Worm (Caenorhabditis elegans) whole organism, L2 larva: ENCODE data around the gene T26C5.4.

Experiments
- C34F6.9 ChIP-seq: fragments of 150-350 bp; optimal IDR thresholded peaks from 2 replicates; lab custom pipeline; 2014; ENCODE audit warnings: missing biosample characterization, missing genetic modification characterization
- F13H6.1 ChIP-seq: sonication (generic microtip); optimal IDR thresholded peaks from 2 replicates; lab custom pipeline; 2016; ENCODE audit warnings: missing genetic modification characterization, missing compliant biosample characterization
- R02D3.7 ChIP-seq: fragments of 150-350 bp; optimal IDR thresholded peaks from 2 replicates; lab custom pipeline; 2014; ENCODE audit warnings: missing biosample characterization, missing genetic modification characterization
- Y55F3AM.14 ChIP-seq: fragments of 200-800 bp; sonication (Bioruptor generic); optimal IDR thresholded peaks from 2 replicates; lab custom pipeline; 2018; ENCODE audit warnings: mild to moderate bottlenecking, missing genetic modification characterization, missing compliant biosample characterization
- ZK546.5 ChIP-seq: sonication (generic microtip); optimal IDR thresholded peaks from 2 replicates; lab custom pipeline; 2017; ENCODE audit warnings: missing biosample characterization, missing genetic modification characterization
- aly-2 ChIP-seq: fragments of 150-350 bp; optimal IDR thresholded peaks from 2 replicates; lab custom pipeline; 2014; ENCODE audit warnings: missing biosample characterization, missing genetic modification characterization
- ama-1 ChIP-seq: fragments of 150-350 bp; optimal IDR thresholded peaks from 2 replicates; lab custom pipeline; 2018; ENCODE audit warnings: inconsistent platforms
- blmp-1 ChIP-seq: sonication (generic microtip); optimal IDR thresholded peaks from 2 replicates; lab custom pipeline; 2017; ENCODE audit warnings: missing genetic modification characterization, mild to moderate bottlenecking, missing compliant biosample characterization, antibody characterized with exemption, moderate library complexity; ENCODE audit not compliant: insufficient read depth
- ceh-16 ChIP-seq: fragments of 150-350 bp; optimal IDR thresholded peaks from 2 replicates; lab custom pipeline; 2014; ENCODE audit warnings: missing biosample characterization, missing genetic modification characterization
- ceh-82 ChIP-seq: fragments of 150-350 bp; optimal IDR thresholded peaks from 2 replicates; lab custom pipeline; 2014; ENCODE audit warnings: missing biosample characterization, missing genetic modification characterization
- crh-2 ChIP-seq: sonication (generic microtip); optimal IDR thresholded peaks from 2 replicates; lab custom pipeline; 2017; ENCODE audit warnings: missing biosample characterization, missing genetic modification characterization
- dmd-4 ChIP-seq: sonication (generic microtip); optimal IDR thresholded peaks from 2 replicates; lab custom pipeline; 2017; ENCODE audit warnings: missing biosample characterization, missing genetic modification characterization
- egl-27 ChIP-seq: sonication (generic microtip); optimal IDR thresholded peaks from 3 replicates; lab custom pipeline; 2017; ENCODE audit warnings: missing biosample characterization, missing genetic modification reagents, missing genetic modification characterization
- elt-3 ChIP-seq: sonication (generic microtip); optimal IDR thresholded peaks from 2 replicates; lab custom pipeline; 2017; ENCODE audit warnings: missing biosample characterization, missing genetic modification characterization
- fos-1 ChIP-seq: fragments of 150-350 bp; optimal IDR thresholded peaks from 2 replicates; lab custom pipeline; 2014; ENCODE audit warnings: missing biosample characterization, missing genetic modification characterization
- gmeb-1 ChIP-seq: fragments of 150-350 bp; optimal IDR thresholded peaks from 2 replicates; lab custom pipeline; 2014; ENCODE audit warnings: missing biosample characterization, missing genetic modification characterization
- lin-13 ChIP-seq: fragments of 150-350 bp; optimal IDR thresholded peaks from 2 replicates; lab custom pipeline; 2014; ENCODE audit warnings: missing biosample characterization, missing genetic modification reagents, missing genetic modification characterization
- lsy-2 ChIP-seq, 2 experiments: fragments of 150-350 bp in 1 of 2; sonication (generic microtip) in 1 of 2; optimal IDR thresholded peaks; 2 replicates each; lab custom pipeline; 2014 to 2017; ENCODE audit warnings: missing biosample characterization in 2 of 2, missing genetic modification characterization in 2 of 2
- mab-5 ChIP-seq: fragments of 150-350 bp; optimal IDR thresholded peaks from 2 replicates; lab custom pipeline; 2014; ENCODE audit warnings: missing biosample characterization, missing genetic modification characterization
- mbf-1 ChIP-seq: sonication (generic microtip); optimal IDR thresholded peaks from 2 replicates; lab custom pipeline; 2017; ENCODE audit warnings: missing biosample characterization, missing genetic modification characterization
- mdl-1 ChIP-seq, 2 experiments: fragments of 150-350 bp in 1 of 2; sonication (generic microtip) in 1 of 2; optimal IDR thresholded peaks; 2 replicates each; lab custom pipeline; 2017; ENCODE audit warnings: missing biosample characterization in 2 of 2, missing genetic modification characterization in 2 of 2
- nhr-11 ChIP-seq: fragments of 150-350 bp; optimal IDR thresholded peaks from 2 replicates; lab custom pipeline; 2014; ENCODE audit warnings: missing biosample characterization, missing genetic modification characterization
- nhr-129 ChIP-seq: fragments of 150-350 bp; optimal IDR thresholded peaks from 2 replicates; lab custom pipeline; 2014; ENCODE audit warnings: missing biosample characterization, missing genetic modification characterization
- nhr-21 ChIP-seq: fragments of 150-350 bp; optimal IDR thresholded peaks from 2 replicates; lab custom pipeline; 2014; ENCODE audit warnings: missing biosample characterization, missing genetic modification characterization
- nhr-23 ChIP-seq: fragments of 150-350 bp; optimal IDR thresholded peaks from 2 replicates; lab custom pipeline; 2014; ENCODE audit warnings: missing biosample characterization, missing genetic modification reagents, missing genetic modification characterization
- nhr-237 ChIP-seq: fragments of 150-350 bp; optimal IDR thresholded peaks from 2 replicates; lab custom pipeline; 2014; ENCODE audit warnings: missing biosample characterization, missing genetic modification characterization
- nhr-25 ChIP-seq: fragments of 150-350 bp; sonication (generic microtip); optimal IDR thresholded peaks from 3 replicates; lab custom pipeline; 2014; ENCODE audit warnings: missing biosample characterization, missing genetic modification characterization
- nhr-6 ChIP-seq: fragments of 150-350 bp; optimal IDR thresholded peaks from 2 replicates; lab custom pipeline; 2014; ENCODE audit warnings: missing biosample characterization, missing genetic modification characterization
- nhr-77 ChIP-seq: fragments of 150-350 bp; optimal IDR thresholded peaks from 2 replicates; lab custom pipeline; 2014; ENCODE audit warnings: missing biosample characterization, missing genetic modification characterization
- peb-1 ChIP-seq: fragments of 150-350 bp; optimal IDR thresholded peaks from 2 replicates; lab custom pipeline; 2014; ENCODE audit warnings: missing biosample characterization, missing genetic modification characterization
- skn-1 ChIP-seq: sonication (generic microtip); optimal IDR thresholded peaks from 2 replicates; lab custom pipeline; 2017; ENCODE audit warnings: missing biosample characterization, missing genetic modification characterization
- sma-3 ChIP-seq: sonication (generic microtip); optimal IDR thresholded peaks from 2 replicates; lab custom pipeline; 2016; ENCODE audit warnings: missing genetic modification reagents, missing genetic modification characterization, missing compliant biosample characterization
- sma-9 ChIP-seq, 2 experiments: fragments of 150-350 bp in 1 of 2; sonication (generic microtip) in 1 of 2; optimal IDR thresholded peaks; 2 replicates each; lab custom pipeline; 2014 to 2016; ENCODE audit warnings: missing genetic modification characterization in 2 of 2, mild to moderate bottlenecking in 1 of 2, missing biosample characterization in 1 of 2, missing compliant biosample characterization in 1 of 2, missing genetic modification reagents in 1 of 2, moderate library complexity in 1 of 2
- unc-39 ChIP-seq: fragments of 150-350 bp; optimal IDR thresholded peaks from 2 replicates; lab custom pipeline; 2014; ENCODE audit warnings: missing biosample characterization, missing genetic modification characterization
- unc-55 ChIP-seq: fragments of 150-350 bp; sonication (generic microtip); optimal IDR thresholded peaks from 3 replicates; lab custom pipeline; 2014; ENCODE audit warnings: missing biosample characterization, missing genetic modification reagents, missing genetic modification characterization
- ztf-11 ChIP-seq: sonication (generic microtip); optimal IDR thresholded peaks from 2 replicates; lab custom pipeline; 2017; ENCODE audit warnings: missing biosample characterization, missing genetic modification characterization
- ztf-4 ChIP-seq: fragments of 150-350 bp; optimal IDR thresholded peaks from 2 replicates; lab custom pipeline; 2014; ENCODE audit warnings: missing biosample characterization, missing genetic modification characterization

T26C5.4 gene

DNA sequence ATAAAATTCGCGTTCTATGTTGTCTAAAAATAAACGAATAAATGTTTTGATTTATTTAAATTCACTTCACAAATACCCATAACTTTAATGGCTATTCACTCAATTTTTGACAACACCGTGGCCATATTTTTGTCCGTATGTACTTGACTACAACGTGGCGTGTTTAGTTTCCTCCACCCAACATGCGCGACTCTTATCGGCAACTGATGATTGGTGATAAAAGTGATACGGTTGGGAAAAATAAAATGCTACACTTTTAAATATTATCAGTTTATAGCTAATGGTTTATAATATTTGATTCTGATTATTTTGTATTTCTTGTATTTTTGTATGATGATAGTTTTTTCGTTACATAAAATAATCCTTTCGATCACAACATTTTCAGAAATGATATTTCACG lies 41.3 kb upstream of the T26C5.4 start, which contains the start of gene acs-7 (continued):
- TF ChIP-seq ZK546.5 (no peak), ztf-11 (tag; lab: Kevin White, UChicago) (no peak), dmd-4 (tag; lab: Kevin White, UChicago) (no peak), sma-9 (GFP tag; optimal IDR thresholded peaks at IDR 0.05; lab: Kevin White, UChicago) (peak; percentile 52), sma-9 (tag; optimal IDR thresholded peaks at IDR 0.05; lab: Kevin White, UChicago) (no peak), aly-2 (tag; lab: Kevin White, UChicago) (no peak), mdl-1 (tag; optimal IDR thresholded peaks at IDR 0.05; lab: Kevin White, UChicago) (no peak), elt-3 (tag; lab: Kevin White, UChicago) (no peak), R02D3.7 (tag; lab: Kevin White, UChicago) (no peak), C34F6.9 (no peak)

DNA sequence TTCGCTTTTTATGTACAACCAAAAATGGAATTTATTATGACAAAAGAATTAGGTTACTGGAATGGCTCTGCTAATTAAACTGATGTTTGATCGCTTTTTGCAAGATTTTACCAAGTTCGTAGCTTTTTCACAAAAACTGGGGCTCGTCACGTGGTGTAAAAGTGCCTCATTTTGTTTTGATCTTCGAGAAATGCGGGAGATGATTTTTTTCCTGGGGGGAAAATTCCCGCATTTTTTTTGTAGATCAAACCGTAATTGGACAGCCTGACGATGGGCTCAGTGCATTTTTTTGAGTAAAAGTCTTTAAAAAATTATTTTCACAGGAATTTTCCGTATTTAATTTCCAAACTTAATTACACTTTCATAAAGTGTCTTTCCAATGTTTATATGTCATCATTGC lies 38.8 kb upstream of the T26C5.4 start:
- no peak for TF ChIP-seq elt-3 (tag; lab: Kevin White, UChicago)
- TF ChIP-seq ceh-82 = no peak
- TF ChIP-seq unc-39 (tag; lab: Kevin White, UChicago) = no peak
- TF ChIP-seq, all 48 proteins: peak for 0

DNA sequence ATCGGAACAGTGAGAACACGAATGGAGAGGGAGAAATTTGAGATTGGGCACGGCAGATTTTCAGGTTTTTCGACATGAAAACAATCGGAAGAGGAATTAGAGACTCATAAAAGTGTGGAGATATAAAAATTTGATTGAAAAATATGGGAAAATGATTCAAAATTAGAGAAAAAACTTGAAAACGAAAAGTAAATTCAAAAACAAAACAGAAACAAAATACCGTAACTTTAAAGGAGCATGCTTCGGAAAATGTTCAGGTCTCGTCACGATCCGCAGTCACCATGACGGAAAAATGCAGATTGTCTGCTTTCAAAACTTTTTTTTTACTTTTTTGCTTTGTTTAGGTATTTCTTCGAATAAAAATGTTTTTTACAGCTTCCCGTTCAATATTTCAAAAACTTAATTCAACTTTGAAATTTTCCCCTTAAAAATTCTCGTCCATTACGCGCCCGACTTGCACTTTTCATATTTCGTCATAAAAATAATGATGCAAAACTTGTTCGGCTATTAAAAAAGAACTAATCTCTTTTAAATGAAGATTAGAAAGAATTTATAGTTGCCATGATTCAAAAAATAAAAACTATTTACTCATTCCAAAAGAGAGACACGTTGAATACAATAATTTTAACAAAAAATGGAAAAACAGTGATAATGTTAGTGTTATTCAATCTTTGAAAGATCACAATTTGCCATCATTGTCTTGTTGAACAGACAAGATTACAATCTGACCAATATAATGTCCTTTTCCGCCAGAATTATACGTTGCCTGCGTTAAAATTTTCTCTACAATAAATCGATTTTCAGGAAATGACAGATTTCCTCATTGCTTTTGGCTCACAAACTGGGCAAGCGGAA lies 35.1 kb upstream of the T26C5.4 start, which contains the start of gene mtrr-1:
mtrr-1 (plus strand) TSS at position 805 of the 855 bp plus-strand sequence.
- TF ChIP-seq nhr-25 (tag; lab: Kevin White, UChicago) (peak; percentile 3), unc-55 (GFP tag; lab: Kevin White, UChicago) (peak; percentile 66), unc-39 (tag; lab: Kevin White, UChicago) (no peak), crh-2 (peak; percentile 30), R02D3.7 (tag; lab: Kevin White, UChicago) (no peak), ama-1 (peak; percentile 58), mab-5 (tag; lab: Kevin White, UChicago) (peak; percentile 48), nhr-11 (no peak), nhr-237 (tag; lab: Kevin White, UChicago) (no peak), lsy-2 (tag; optimal IDR thresholded peaks at IDR 0.05; lab: Kevin White, UChicago) (peak in 1 of 2 experiments; percentile 86), ztf-4 (peak; percentile 52), nhr-23 (tag; lab: Kevin White, UChicago) (no peak), fos-1 (peak; percentile 6), C34F6.9 (peak; percentile 2), lin-13 (GFP tag; lab: Kevin White, UChicago) (peak; percentile 11), sma-9 (GFP tag; optimal IDR thresholded peaks at IDR 0.05; lab: Kevin White, UChicago) (peak; percentile 53), sma-9 (tag; optimal IDR thresholded peaks at IDR 0.05; lab: Kevin White, UChicago) (no peak)

DNA sequence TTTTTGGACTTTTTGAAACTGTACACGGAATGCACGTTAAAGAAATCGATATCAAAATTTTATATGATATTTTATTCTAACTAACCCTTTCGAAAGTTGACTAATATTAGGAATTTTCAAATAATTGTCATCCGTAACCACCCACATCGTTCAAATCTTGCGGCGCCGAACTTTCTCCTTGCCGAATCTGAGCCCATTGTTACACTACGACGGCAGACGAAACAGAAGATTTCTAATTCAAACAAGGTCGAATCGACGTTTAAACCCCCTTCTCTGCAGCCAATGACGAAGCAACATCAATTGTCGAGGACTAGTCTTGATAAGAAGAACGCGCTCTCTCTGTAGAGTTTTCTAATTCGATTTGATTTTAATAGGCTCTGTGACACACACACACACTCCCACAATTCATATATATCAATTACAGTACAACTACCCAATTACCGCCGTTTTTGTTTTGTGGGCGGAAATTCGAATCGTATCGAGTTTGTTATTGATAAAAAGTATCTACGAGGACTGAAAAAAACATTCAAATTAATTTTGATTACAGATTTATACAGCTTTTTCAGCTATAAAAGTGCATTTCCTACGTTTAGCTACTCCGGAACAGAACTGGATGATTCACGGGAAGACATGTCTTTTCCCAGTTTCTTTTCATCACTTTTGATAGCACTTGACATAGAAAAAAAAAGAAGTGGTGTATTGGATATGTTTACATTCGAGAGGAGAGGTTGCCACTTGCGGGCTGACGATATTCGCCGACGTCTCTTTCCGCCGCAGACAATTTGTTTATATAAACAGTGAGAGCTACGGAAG lies 34.2 kb upstream of the T26C5.4 start:
- no peak for TF ChIP-seq nhr-11
- TF ChIP-seq F13H6.1 = peak; percentile 45
- TF ChIP-seq nhr-129 = peak; percentile 13
- TF ChIP-seq nhr-6 (tag; lab: Kevin White, UChicago) = peak; percentile 23
- TF ChIP-seq nhr-237 (tag; lab: Kevin White, UChicago) = no peak
- no peak for TF ChIP-seq mbf-1 (tag; lab: Kevin White, UChicago)
- TF ChIP-seq fos-1 = peak; percentile 49
- peak; percentile 51 for TF ChIP-seq skn-1 (tag; lab: Kevin White, UChicago)
- peak; percentile 44 for TF ChIP-seq sma-9 (GFP tag; optimal IDR thresholded peaks at IDR 0.05; lab: Kevin White, UChicago)
- TF ChIP-seq sma-9 (tag; optimal IDR thresholded peaks at IDR 0.05; lab: Kevin White, UChicago) = no peak
- peak; percentile 32 for TF ChIP-seq crh-2
- TF ChIP-seq peb-1 (tag; lab: Kevin White, UChicago) = peak; percentile 56
- TF ChIP-seq ama-1 = peak; percentile 62

DNA sequence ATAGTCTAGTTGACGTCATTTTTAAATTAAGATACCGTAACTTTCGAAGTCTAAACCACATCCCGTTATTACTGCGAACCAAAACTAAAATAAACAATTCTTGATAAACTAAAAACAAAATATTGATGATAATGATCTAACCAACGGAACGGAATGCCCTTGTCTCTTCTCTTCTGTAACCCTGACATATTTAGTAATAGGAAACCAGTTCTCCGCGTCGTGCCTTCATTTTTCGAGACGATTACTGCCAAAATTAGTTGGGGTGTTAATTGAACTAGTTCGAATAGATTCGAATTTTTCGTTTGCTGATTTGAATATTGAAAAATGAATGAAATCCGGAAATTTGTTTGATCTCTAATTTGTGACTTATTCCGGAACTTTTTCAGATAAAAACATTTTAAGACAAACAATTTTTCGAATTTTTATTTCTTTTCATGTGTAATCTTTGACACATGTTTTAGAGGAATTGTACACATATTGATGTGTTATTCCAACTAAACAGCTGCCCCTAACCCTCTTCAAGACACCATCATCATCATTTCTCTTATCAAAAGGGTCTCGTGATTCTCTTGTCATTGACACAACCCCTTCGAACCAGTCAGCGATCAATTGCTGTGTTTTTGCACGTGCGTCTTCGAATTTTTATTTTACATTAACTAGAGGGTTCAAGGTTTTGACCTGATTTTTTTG lies 33.5 kb upstream of the T26C5.4 start:
- TF ChIP-seq nhr-129 = peak; percentile 94
- TF ChIP-seq egl-27 = peak; percentile 61
- TF ChIP-seq fos-1 = peak; percentile 90
- TF ChIP-seq crh-2 = peak; percentile 83
- TF ChIP-seq nhr-6 (tag; lab: Kevin White, UChicago) = peak; percentile 33
- TF ChIP-seq sma-3 (GFP tag; lab: Kevin White, UChicago) = peak; percentile 62
- TF ChIP-seq sma-9 (GFP tag; optimal IDR thresholded peaks at IDR 0.05; lab: Kevin White, UChicago) = peak; percentile 95
- TF ChIP-seq sma-9 (tag; optimal IDR thresholded peaks at IDR 0.05; lab: Kevin White, UChicago) = no peak
- peak; percentile 64 for TF ChIP-seq C34F6.9
- no peak for TF ChIP-seq blmp-1 (tag; lab: Kevin White, UChicago)
- TF ChIP-seq F13H6.1 = peak; percentile 79
- TF ChIP-seq gmeb-1 (tag; lab: Kevin White, UChicago) = peak; percentile 74
- peak; percentile 71 to 90 for TF ChIP-seq mdl-1 (tag; optimal IDR thresholded peaks at IDR 0.05; lab: Kevin White, UChicago)
- TF ChIP-seq ztf-11 (tag; lab: Kevin White, UChicago) = no peak
- no peak for TF ChIP-seq elt-3 (tag; lab: Kevin White, UChicago)
- peak in 1 of 2 experiments; percentile 80 for TF ChIP-seq lsy-2 (tag; optimal IDR thresholded peaks at IDR 0.05; lab: Kevin White, UChicago)
- peak; percentile 10 for TF ChIP-seq lin-13 (GFP tag; lab: Kevin White, UChicago)
- peak; percentile 32 for TF ChIP-seq nhr-25 (tag; lab: Kevin White, UChicago)
- no peak for TF ChIP-seq ztf-4
- peak; percentile 82 for TF ChIP-seq ceh-16
- peak; percentile 76 for TF ChIP-seq nhr-21 (tag; lab: Kevin White, UChicago)
- TF ChIP-seq Y55F3AM.14 = peak; percentile 8
- TF ChIP-seq nhr-77 (tag; lab: Kevin White, UChicago) = no peak
